Worm (Caenorhabditis elegans) whole organism, L1 larva: ENCODE results near the gene C14A4.7.

Experiments used
- C04F5.9 ChIP-seq: sonication (generic microtip); optimal IDR thresholded peaks from 2 replicates; lab custom pipeline; 2016; ENCODE audit warnings: missing genetic modification characterization, missing compliant biosample characterization
- aha-1 ChIP-seq: fragments of 150-350 bp; optimal IDR thresholded peaks from 2 replicates; lab custom pipeline; 2014; ENCODE audit warnings: missing biosample characterization, missing genetic modification characterization
- alr-1 ChIP-seq: fragments of 200-800 bp; sonication (Bioruptor generic); optimal IDR thresholded peaks from 2 replicates; lab custom pipeline; 2018; ENCODE audit warnings: borderline replicate concordance, mild to moderate bottlenecking, missing genetic modification characterization, missing compliant biosample characterization
- aly-2 ChIP-seq: fragments of 150-350 bp; optimal IDR thresholded peaks from 2 replicates; lab custom pipeline; 2014; ENCODE audit warnings: missing biosample characterization, missing genetic modification characterization
- ama-1 ChIP-seq: fragments of 150-350 bp; optimal IDR thresholded peaks from 2 replicates; lab custom pipeline; 2014
- ceh-90 ChIP-seq: sonication (generic microtip); optimal IDR thresholded peaks from 2 replicates; lab custom pipeline; 2016; ENCODE audit warnings: missing genetic modification characterization, missing compliant biosample characterization
- ces-1 ChIP-seq: fragments of 150-350 bp; optimal IDR thresholded peaks from 2 replicates; lab custom pipeline; 2014; ENCODE audit warnings: missing biosample characterization, missing genetic modification reagents, missing genetic modification characterization
- dpl-1 ChIP-seq, 3 experiments: fragments of 150-350 bp in 2 of 3; sonication (generic microtip) in 1 of 3; optimal IDR thresholded peaks; 2 replicates each; lab custom pipeline; 2014 to 2017; ENCODE audit warnings: missing biosample characterization in 3 of 3, missing genetic modification characterization in 3 of 3, missing genetic modification reagents in 3 of 3
- dsc-1 ChIP-seq: sonication (generic microtip); optimal IDR thresholded peaks from 2 replicates; lab custom pipeline; 2016; ENCODE audit warnings: mild to moderate bottlenecking, missing genetic modification characterization, missing compliant biosample characterization
- efl-3 ChIP-seq: fragments of 200-800 bp; sonication (Bioruptor generic); optimal IDR thresholded peaks from 2 replicates; lab custom pipeline; 2018; ENCODE audit warnings: mild to moderate bottlenecking, missing genetic modification characterization, missing compliant biosample characterization
- elt-2 ChIP-seq: sonication (generic microtip); optimal IDR thresholded peaks from 2 replicates; lab custom pipeline; 2016; ENCODE audit warnings: missing genetic modification characterization, mild to moderate bottlenecking, inconsistent platforms, missing compliant biosample characterization, missing genetic modification reagents
- ets-5 ChIP-seq: fragments of 200-800 bp; sonication (Bioruptor generic); IDR thresholded peaks from 2 replicates; pipeline ENCODE4 v1.3.6; 2022; ENCODE audit warnings: missing genetic modification characterization, missing compliant biosample characterization
- fkh-4 ChIP-seq: sonication (generic microtip); optimal IDR thresholded peaks from 2 replicates; lab custom pipeline; 2016; ENCODE audit warnings: missing compliant biosample characterization, missing genetic modification characterization, borderline replicate concordance
- grh-1 ChIP-seq: fragments of 200-800 bp; sonication (Bioruptor generic); IDR thresholded peaks from 2 replicates; pipeline ENCODE4 v1.3.6; 2022; ENCODE audit warnings: missing genetic modification reagents, missing genetic modification characterization, missing compliant biosample characterization
- hpl-2 ChIP-seq: fragments of 150-350 bp; optimal IDR thresholded peaks from 2 replicates; lab custom pipeline; 2014; ENCODE audit warnings: missing biosample characterization, missing genetic modification reagents, missing genetic modification characterization
- irx-1 ChIP-seq: sonication (generic microtip); optimal IDR thresholded peaks from 2 replicates; lab custom pipeline; 2016; ENCODE audit warnings: missing genetic modification characterization, missing compliant biosample characterization
- isw-1 ChIP-seq: fragments of 200-800 bp; sonication (Bioruptor generic); IDR thresholded peaks from 2 replicates; pipeline ENCODE4 v1.3.6; 2022; ENCODE audit warnings: missing genetic modification characterization, missing compliant biosample characterization
- lin-13 ChIP-seq: fragments of 150-350 bp; optimal IDR thresholded peaks from 2 replicates; lab custom pipeline; 2014; ENCODE audit warnings: missing biosample characterization, missing genetic modification reagents, missing genetic modification characterization
- lin-14 ChIP-seq: fragments of 200-800 bp; sonication (Bioruptor generic); optimal IDR thresholded peaks from 2 replicates; lab custom pipeline; 2018; ENCODE audit warnings: mild to moderate bottlenecking, missing genetic modification characterization, moderate library complexity, missing compliant biosample characterization
- lin-15B ChIP-seq: fragments of 150-350 bp; sonication (generic microtip); optimal IDR thresholded peaks from 3 replicates; lab custom pipeline; 2014; ENCODE audit warnings: missing biosample characterization, missing genetic modification characterization
- lin-35 ChIP-seq, 2 experiments: fragments of 150-350 bp; optimal IDR thresholded peaks; 2 replicates each; lab custom pipeline; 2014; ENCODE audit warnings: missing biosample characterization in 2 of 2, missing genetic modification characterization in 2 of 2, missing genetic modification reagents in 2 of 2
- lir-3 ChIP-seq: sonication (generic microtip); optimal IDR thresholded peaks from 2 replicates; lab custom pipeline; 2016; ENCODE audit warnings: mild to moderate bottlenecking, missing genetic modification characterization, moderate library complexity, missing compliant biosample characterization; ENCODE audit not compliant: poor library complexity
- lsy-2 ChIP-seq, 2 experiments: fragments of 150-350 bp; optimal IDR thresholded peaks; 2 replicates each; lab custom pipeline; 2014; ENCODE audit warnings: missing biosample characterization in 2 of 2, missing genetic modification characterization in 2 of 2
- mab-9 ChIP-seq: fragments of 200-800 bp; sonication (Bioruptor generic); IDR thresholded peaks from 2 replicates; pipeline ENCODE4 v1.3.6; 2022; ENCODE audit warnings: missing genetic modification reagents, missing genetic modification characterization, missing compliant biosample characterization
- mdl-1 ChIP-seq, 2 experiments: fragments of 150-350 bp; optimal IDR thresholded peaks; 2 replicates each; lab custom pipeline; 2014 to 2017; ENCODE audit warnings: missing biosample characterization in 2 of 2, missing genetic modification characterization in 2 of 2, inconsistent platforms in 1 of 2
- mef-2 ChIP-seq: fragments of 150-350 bp; optimal IDR thresholded peaks from 2 replicates; lab custom pipeline; 2014; ENCODE audit warnings: missing biosample characterization, missing genetic modification characterization
- mep-1 ChIP-seq: fragments of 150-350 bp; optimal IDR thresholded peaks from 2 replicates; lab custom pipeline; 2014; ENCODE audit warnings: missing biosample characterization, missing genetic modification characterization
- nhr-11 ChIP-seq: fragments of 150-350 bp; optimal IDR thresholded peaks from 2 replicates; lab custom pipeline; 2014; ENCODE audit warnings: missing biosample characterization, missing genetic modification characterization
- nhr-12 ChIP-seq: sonication (generic microtip); optimal IDR thresholded peaks from 2 replicates; lab custom pipeline; 2017; ENCODE audit warnings: missing biosample characterization, missing genetic modification characterization
- nhr-19 ChIP-seq: fragments of 200-800 bp; sonication (Bioruptor generic); conservative IDR thresholded peaks from 2 replicates; pipeline ENCODE4 v1.3.6; 2022; ENCODE audit warnings: missing genetic modification characterization, missing compliant biosample characterization
- nhr-20 ChIP-seq: sonication (generic microtip); optimal IDR thresholded peaks from 2 replicates; lab custom pipeline; 2016; ENCODE audit warnings: mild to moderate bottlenecking, missing genetic modification characterization, missing compliant biosample characterization
- nhr-237 ChIP-seq: fragments of 150-350 bp; optimal IDR thresholded peaks from 2 replicates; lab custom pipeline; 2014; ENCODE audit warnings: missing biosample characterization, missing genetic modification characterization
- nhr-47 ChIP-seq: sonication (generic microtip); optimal IDR thresholded peaks from 2 replicates; lab custom pipeline; 2016; ENCODE audit warnings: mild to moderate bottlenecking, missing genetic modification characterization, moderate library complexity, missing compliant biosample characterization
- nhr-71 ChIP-seq: sonication (generic microtip); optimal IDR thresholded peaks from 2 replicates; lab custom pipeline; 2016; ENCODE audit warnings: mild to moderate bottlenecking, missing genetic modification characterization, moderate library complexity, missing compliant biosample characterization
- nhr-76 ChIP-seq: sonication (generic microtip); optimal IDR thresholded peaks from 2 replicates; lab custom pipeline; 2017; ENCODE audit warnings: missing biosample characterization, missing genetic modification characterization
- nhr-77 ChIP-seq: fragments of 150-350 bp; optimal IDR thresholded peaks from 2 replicates; lab custom pipeline; 2014; ENCODE audit warnings: missing biosample characterization, missing genetic modification characterization
- nhr-84 ChIP-seq: sonication (generic microtip); optimal IDR thresholded peaks from 2 replicates; lab custom pipeline; 2017; ENCODE audit warnings: missing biosample characterization, missing genetic modification characterization
- nhr-90 ChIP-seq: sonication (generic microtip); optimal IDR thresholded peaks from 2 replicates; lab custom pipeline; 2016; ENCODE audit warnings: mild to moderate bottlenecking, missing genetic modification characterization, missing compliant biosample characterization; ENCODE audit not compliant: poor library complexity
- pag-3 ChIP-seq: sonication (generic microtip); optimal IDR thresholded peaks from 2 replicates; lab custom pipeline; 2017; ENCODE audit warnings: missing genetic modification characterization, mild to moderate bottlenecking, missing compliant biosample characterization, antibody characterized with exemption, borderline replicate concordance; ENCODE audit not compliant: insufficient read depth
- pax-3 ChIP-seq: fragments of 200-800 bp; sonication (Bioruptor generic); optimal IDR thresholded peaks from 2 replicates; lab custom pipeline; 2018; ENCODE audit warnings: mild to moderate bottlenecking, missing genetic modification characterization, moderate library complexity, missing compliant biosample characterization
- rnt-1 ChIP-seq: sonication (generic microtip); optimal IDR thresholded peaks from 2 replicates; lab custom pipeline; 2016; ENCODE audit warnings: mild to moderate bottlenecking, missing genetic modification characterization, moderate library complexity, missing compliant biosample characterization
- skn-1 ChIP-seq: fragments of 150-350 bp; optimal IDR thresholded peaks from 2 replicates; lab custom pipeline; 2014; ENCODE audit warnings: missing biosample characterization, missing genetic modification characterization
- sox-4 ChIP-seq: sonication (generic microtip); optimal IDR thresholded peaks from 2 replicates; lab custom pipeline; 2016; ENCODE audit warnings: missing genetic modification characterization, missing compliant biosample characterization
- sptf-1 ChIP-seq: fragments of 150-350 bp; optimal IDR thresholded peaks from 2 replicates; lab custom pipeline; 2014; ENCODE audit warnings: missing biosample characterization, missing genetic modification characterization
- sup-37 ChIP-seq: fragments of 200-800 bp; sonication (Bioruptor generic); optimal IDR thresholded peaks from 2 replicates; lab custom pipeline; 2018; ENCODE audit warnings: mild to moderate bottlenecking, missing genetic modification characterization, missing compliant biosample characterization
- tlp-1 ChIP-seq: fragments of 150-350 bp; optimal IDR thresholded peaks from 2 replicates; lab custom pipeline; 2014; ENCODE audit warnings: missing biosample characterization, missing genetic modification characterization
- unc-130 ChIP-seq: fragments of 150-350 bp; optimal IDR thresholded peaks from 2 replicates; lab custom pipeline; 2017; ENCODE audit warnings: missing biosample characterization, missing genetic modification characterization, inconsistent platforms
- unc-30 ChIP-seq: sonication (generic microtip); optimal IDR thresholded peaks from 2 replicates; lab custom pipeline; 2017; ENCODE audit warnings: missing biosample characterization, missing genetic modification characterization
- unc-62 ChIP-seq: fragments of 150-350 bp; optimal IDR thresholded peaks from 2 replicates; lab custom pipeline; 2014; ENCODE audit warnings: missing biosample characterization, missing genetic modification reagents, missing genetic modification characterization
- xbp-1 ChIP-seq: sonication (generic microtip); optimal IDR thresholded peaks from 2 replicates; lab custom pipeline; 2016; ENCODE audit warnings: missing genetic modification characterization, missing compliant biosample characterization
- zip-4 ChIP-seq: fragments of 200-800 bp; sonication (Bioruptor generic); optimal IDR thresholded peaks from 2 replicates; lab custom pipeline; 2018; ENCODE audit warnings: mild to moderate bottlenecking, missing genetic modification characterization, moderate library complexity, missing compliant biosample characterization
- ztf-11 ChIP-seq, 2 experiments: sonication (generic microtip); optimal IDR thresholded peaks; 2 replicates each; lab custom pipeline; 2016 to 2017; ENCODE audit warnings: missing genetic modification characterization in 2 of 2, missing biosample characterization in 1 of 2, missing compliant biosample characterization in 1 of 2
- ztf-4 ChIP-seq: fragments of 150-350 bp; optimal IDR thresholded peaks from 2 replicates; lab custom pipeline; 2014; ENCODE audit warnings: missing biosample characterization, missing genetic modification characterization

Gene C14A4.7

ce11 chrII:10578843-10579430 lies 17.4 kb downstream of the C14A4.7 start, which contains the start of gene rpb-6 (continued):
- TF ChIP-seq efl-3 (GFP tag; lab: Kevin White, UChicago) = no peak
- peak; percentile 75 to 88 (median 84) for TF ChIP-seq dpl-1 (GFP tag; optimal IDR thresholded peaks at IDR 0.05; lab: Kevin White, UChicago)
- TF ChIP-seq nhr-76 (tag; lab: Kevin White, UChicago) = no peak
- TF ChIP-seq nhr-84 (tag; lab: Kevin White, UChicago) = no peak
- no peak for TF ChIP-seq aly-2
- no peak for TF ChIP-seq pag-3 (tag; lab: Kevin White, UChicago)
- no peak for TF ChIP-seq nhr-77 (tag; lab: Kevin White, UChicago)
- no peak for TF ChIP-seq aha-1
- TF ChIP-seq nhr-20 = peak; percentile 7
- no peak for TF ChIP-seq nhr-237
- no peak for TF ChIP-seq ztf-11 (tag; optimal IDR thresholded peaks at IDR 0.05; lab: Kevin White, UChicago)
- peak; percentile 38 for TF ChIP-seq nhr-47 (tag; lab: Kevin White, UChicago)
- no peak for TF ChIP-seq fkh-4 (tag; lab: Kevin White, UChicago)
- no peak for TF ChIP-seq mef-2 (tag; lab: Kevin White, UChicago)
- no peak for TF ChIP-seq unc-30 (tag; lab: Kevin White, UChicago)
- no peak for TF ChIP-seq sox-4 (tag; lab: Kevin White, UChicago)
- no peak for TF ChIP-seq nhr-19 (GFP tag; lab: Robert Waterston, UW)
- TF ChIP-seq rnt-1 (tag; lab: Kevin White, UChicago) = peak; percentile 41
- no peak for TF ChIP-seq sup-37
- peak; percentile 52 for TF ChIP-seq mep-1 (tag; lab: Kevin White, UChicago)
- TF ChIP-seq lin-14 (GFP tag; lab: Kevin White, UChicago) = no peak
- TF ChIP-seq ceh-90 (tag; lab: Kevin White, UChicago) = no peak
- TF ChIP-seq unc-62 (GFP tag; lab: Kevin White, UChicago) = no peak
- no peak for TF ChIP-seq lir-3 (tag; lab: Kevin White, UChicago)
- TF ChIP-seq ztf-4 = no peak
- TF ChIP-seq xbp-1 (tag; lab: Kevin White, UChicago) = no peak
- TF ChIP-seq grh-1 (GFP tag; lab: Robert Waterston, UW) = no peak
- TF ChIP-seq alr-1 (tag; lab: Kevin White, UChicago) = no peak
- no peak for TF ChIP-seq elt-2 (tag; lab: Kevin White, UChicago)
- TF ChIP-seq ama-1 (lab: Kevin White, UChicago) = no peak
- TF ChIP-seq mdl-1 (tag; optimal IDR thresholded peaks at IDR 0.05; lab: Kevin White, UChicago) = no peak
- no peak for TF ChIP-seq zip-4 (GFP tag; lab: Kevin White, UChicago)
- TF ChIP-seq isw-1 (GFP tag; lab: Robert Waterston, UW) = no peak
- no peak for TF ChIP-seq sptf-1 (tag; lab: Kevin White, UChicago)
- TF ChIP-seq skn-1 (tag; lab: Kevin White, UChicago) = peak; percentile 20
- TF ChIP-seq ets-5 (GFP tag; lab: Robert Waterston, UW) = no peak
- no peak for TF ChIP-seq pax-3 (tag; lab: Kevin White, UChicago)
- TF ChIP-seq dsc-1 (tag; lab: Kevin White, UChicago) = no peak
- TF ChIP-seq nhr-71 (tag; lab: Kevin White, UChicago) = peak; percentile 39
- no peak for TF ChIP-seq nhr-12 (tag; lab: Kevin White, UChicago)
- no peak for TF ChIP-seq ces-1 (GFP tag; lab: Kevin White, UChicago)
- peak; percentile 52 to 86 for TF ChIP-seq lsy-2 (tag; optimal IDR thresholded peaks at IDR 0.05; lab: Kevin White, UChicago)
- TF ChIP-seq lin-35 (GFP tag; optimal IDR thresholded peaks at IDR 0.05; lab: Kevin White, UChicago) = peak; percentile 73 to 94
- TF ChIP-seq C04F5.9 (tag; lab: Kevin White, UChicago) = no peak
- TF ChIP-seq hpl-2 (GFP tag; lab: Kevin White, UChicago) = no peak
- TF ChIP-seq nhr-90 (tag; lab: Kevin White, UChicago) = no peak
- no peak for TF ChIP-seq unc-130 (tag; lab: Kevin White, UChicago)
- no peak for TF ChIP-seq mab-9 (GFP tag; lab: Robert Waterston, UW)
- no peak for TF ChIP-seq nhr-11 (tag; lab: Kevin White, UChicago)
- peak; percentile 24 for TF ChIP-seq lin-13
- no peak for TF ChIP-seq lin-15B
- no peak for TF ChIP-seq tlp-1
- TF ChIP-seq irx-1 (tag; lab: Kevin White, UChicago) = no peak
